Fruit fly (Drosophila melanogaster): Measurements from ENCODE around the gene CG11815.

Gene CG11815

dm6 chr3L:1976760-1977159 lies 5.8 kb upstream of the CG11815 start (continued):
- peak in 1 of 2 experiments; percentile 5 for TF ChIP-seq chif (GFP tag; optimal IDR thresholded peaks at IDR 0.05)
- TF ChIP-seq Trl (optimal IDR thresholded peaks at IDR 0.05), result no peak
- TF ChIP-seq Trl (GFP tag; optimal IDR thresholded peaks at IDR 0.05), result no peak
- TF ChIP-seq grau (tag; optimal IDR thresholded peaks at IDR 0.05), result peak; percentile 12
- no peak for TF ChIP-seq CG10209 (GFP tag; optimal IDR thresholded peaks at IDR 0.05)
- TF ChIP-seq CG2678 (tag; optimal IDR thresholded peaks at IDR 0.05), result peak; percentile 58
- TF ChIP-seq Ets97D (GFP tag; optimal IDR thresholded peaks at IDR 0.05), result no peak
- 0 out of 3 replicates have a peak, but pooled peaks have one; percentile 16 for TF ChIP-seq CG11560 (tag; IDR thresholded peaks at IDR 0.05)
- no peak for TF ChIP-seq dimm (GFP tag; IDR thresholded peaks at IDR 0.05)
- no peak for TF ChIP-seq nom (GFP tag; optimal IDR thresholded peaks at IDR 0.05)
- TF ChIP-seq CG12391 (tag; optimal IDR thresholded peaks at IDR 0.05), result no peak
- no peak for TF ChIP-seq NK7.1 (GFP tag; optimal IDR thresholded peaks at IDR 0.05)
- TF ChIP-seq Chrac-16 (GFP tag; optimal IDR thresholded peaks at IDR 0.05), result no peak
- TF ChIP-seq Ada2b (GFP tag; IDR thresholded peaks at IDR 0.05), result peak; percentile 28; the same call in 1 of the 2 replicates
- 0 out of 3 replicates have a peak, but pooled peaks have one; percentile 13 for TF ChIP-seq CG2889 (GFP tag; IDR thresholded peaks at IDR 0.05)
- TF ChIP-seq CG11696 (GFP tag; IDR thresholded peaks at IDR 0.05), result no peak
- peak; percentile 8 for TF ChIP-seq bcd (GFP tag; optimal IDR thresholded peaks at IDR 0.05)
- no peak for TF ChIP-seq ewg (GFP tag; optimal IDR thresholded peaks at IDR 0.05)

dm6 chr3L:1969539-1970337 lies 1.3 kb downstream of the CG11815 start, which contains the start of gene CG1927:
CG1927 (minus strand) TSS chr3L:1970079.
- TF ChIP-seq CG11504 (tag; optimal IDR thresholded peaks at IDR 0.05) (no peak), gfzf (GFP tag; optimal IDR thresholded peaks at IDR 0.05) (peak; percentile 78), Kr (GFP tag; optimal IDR thresholded peaks at IDR 0.05) (no peak), CG11456 (GFP tag; IDR thresholded peaks at IDR 0.05) (no peak), CG2875 (GFP tag; optimal IDR thresholded peaks at IDR 0.05) (no peak), onecut (GFP tag; IDR thresholded peaks at IDR 0.05) (no peak), toy (GFP tag; IDR thresholded peaks at IDR 0.05) (no peak), Nf-YC (tag; optimal IDR thresholded peaks at IDR 0.05) (peak; percentile 15), Mad (GFP tag; optimal IDR thresholded peaks at IDR 0.05) (no peak), CG2889 (GFP tag; IDR thresholded peaks at IDR 0.05) (no peak), run (tag; optimal IDR thresholded peaks at IDR 0.05) (no peak), hkb (optimal IDR thresholded peaks at IDR 0.05) (no peak), hkb (GFP tag; IDR thresholded peaks at IDR 0.05) (peak; percentile 38; the same call in 1 of the 2 replicates), Vsx1 (GFP tag; optimal IDR thresholded peaks at IDR 0.05) (no peak), Taf1 (GFP tag; IDR thresholded peaks at IDR 0.05) (no peak), bigmax (GFP tag; optimal IDR thresholded peaks at IDR 0.05) (no peak), Six4 (GFP tag; optimal IDR thresholded peaks at IDR 0.05) (no peak), amos (GFP tag; IDR thresholded peaks at IDR 0.05; ENCODE audit: partially characterized antibody) (peak; percentile 22; the same call in 1 of the 2 replicates), CG5180 (GFP tag; optimal IDR thresholded peaks at IDR 0.05) (peak; percentile 36), E2f2 (GFP tag; IDR thresholded peaks at IDR 0.05) (peak; percentile 34; the same call in 1 of the 2 replicates), Dp (GFP tag; optimal IDR thresholded peaks at IDR 0.05) (peak; percentile 22), CG13424 (tag; optimal IDR thresholded peaks at IDR 0.05) (no peak), CG11247 (GFP tag; IDR thresholded peaks at IDR 0.05) (no peak), CG10654 (GFP tag; optimal IDR thresholded peaks at IDR 0.05) (no peak), CG2678 (tag; optimal IDR thresholded peaks at IDR 0.05) (no peak), CG12071 (GFP tag; optimal IDR thresholded peaks at IDR 0.05) (no peak), CG7745 (tag; optimal IDR thresholded peaks at IDR 0.05) (no peak), CG1603 (tag; optimal IDR thresholded peaks at IDR 0.05) (no peak), nom (GFP tag; optimal IDR thresholded peaks at IDR 0.05) (peak; percentile 20), CG7271 (tag; optimal IDR thresholded peaks at IDR 0.05) (no peak), Tbp (GFP tag; optimal IDR thresholded peaks at IDR 0.05) (no peak), CG4404 (GFP tag; IDR thresholded peaks at IDR 0.05) (no peak), HLH3B (GFP tag; IDR thresholded peaks at IDR 0.05) (no peak), CG17912 (GFP tag; optimal IDR thresholded peaks at IDR 0.05) (peak; percentile 24)
